Fruit fly (Drosophila melanogaster) Kc167 (cell line): ENCODE measurements around the gene CG13786.

ENCODE experiments used
- Sin3A ChIP-seq: fragments of >200 bp; optimal IDR thresholded peaks from 2 replicates; lab custom pipeline; 2018; ENCODE audit warnings: missing external identifiers
- h ChIP-seq: fragments of >200 bp; optimal IDR thresholded peaks from 3 replicates; lab custom pipeline; 2018; ENCODE audit warnings: missing external identifiers
- insv ChIP-seq: fragments of >200 bp; optimal IDR thresholded peaks from 3 replicates; lab custom pipeline; 2018; ENCODE audit warnings: missing external identifiers
- psq ChIP-seq: fragments of >200 bp; optimal IDR thresholded peaks from 2 replicates; lab custom pipeline; 2017; ENCODE audit warnings: missing external identifiers
- ttk ChIP-seq: sonication (Bioruptor generic); optimal IDR thresholded peaks from 2 replicates; lab custom pipeline; 2017; ENCODE audit warnings: missing external identifiers

DNA sequence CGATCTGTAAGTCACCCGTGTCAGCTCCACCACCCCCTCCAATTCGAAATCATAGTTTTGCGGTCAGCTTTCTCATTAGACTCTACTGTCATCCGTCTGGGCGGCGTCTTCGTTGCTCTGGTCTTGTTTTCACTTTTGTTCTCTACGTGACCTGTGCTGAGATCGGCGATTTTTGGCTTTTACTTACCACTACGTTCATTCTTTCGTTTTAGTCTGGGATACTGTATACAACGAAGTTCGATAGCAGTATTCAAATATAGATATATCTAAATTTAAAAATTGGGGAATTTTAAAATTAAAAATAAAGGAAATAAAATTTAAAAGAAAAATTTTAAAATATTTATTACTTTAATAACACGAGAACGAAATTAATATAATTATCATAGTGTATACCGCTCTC, at the start of gene CG13786:
- no peak for TF ChIP-seq psq (lab: Kevin White, UChicago)
- TF ChIP-seq h, result no peak
- TF ChIP-seq Sin3A, result no peak
- TF ChIP-seq ttk, result no peak
- no peak for TF ChIP-seq insv (lab: Kevin White, UChicago)
